Worm (Caenorhabditis elegans): ENCODE data around the gene ZK1248.15.

The ZK1248.15 gene

ce11 chrII:5835146-5835545, 3.2 kb downstream of the ZK1248.15 start:
- TF ChIP-seq peb-1 (tag; optimal IDR thresholded peaks at IDR 0.05) (no peak), alr-1 (tag; optimal IDR thresholded peaks at IDR 0.05) (no peak)

ce11 chrII:5833136-5833535, 5.2 kb downstream of the ZK1248.15 start, which contains the start of gene gtap-1:
gtap-1 (minus strand) TSS chrII:5833236.
- TF ChIP-seq nhr-25 (tag; optimal IDR thresholded peaks at IDR 0.05) (no peak), ztf-11 (tag; optimal IDR thresholded peaks at IDR 0.05) (no peak), sma-9 (GFP tag; optimal IDR thresholded peaks at IDR 0.05) (no peak), sma-9 (tag; optimal IDR thresholded peaks at IDR 0.05) (no peak), C34F6.9 (tag; optimal IDR thresholded peaks at IDR 0.05) (no peak), sem-4 (tag; optimal IDR thresholded peaks at IDR 0.05) (no peak), snpc-4 (tag; optimal IDR thresholded peaks at IDR 0.05) (no peak), nhr-129 (tag; optimal IDR thresholded peaks at IDR 0.05) (no peak), lsy-2 (tag; optimal IDR thresholded peaks at IDR 0.05) (no peak), unc-55 (GFP tag; optimal IDR thresholded peaks at IDR 0.05) (no peak), unc-62 (GFP tag; optimal IDR thresholded peaks at IDR 0.05) (no peak), F13H6.1 (tag; optimal IDR thresholded peaks at IDR 0.05) (no peak), skn-1 (tag; optimal IDR thresholded peaks at IDR 0.05) (no peak), zag-1 (tag; optimal IDR thresholded peaks at IDR 0.05) (no peak), nhr-12 (tag; optimal IDR thresholded peaks at IDR 0.05) (no peak), ZK546.5 (tag; optimal IDR thresholded peaks at IDR 0.05) (no peak), blmp-1 (tag; optimal IDR thresholded peaks at IDR 0.05; ENCODE audit: insufficient read depth) (no peak)

DNA sequence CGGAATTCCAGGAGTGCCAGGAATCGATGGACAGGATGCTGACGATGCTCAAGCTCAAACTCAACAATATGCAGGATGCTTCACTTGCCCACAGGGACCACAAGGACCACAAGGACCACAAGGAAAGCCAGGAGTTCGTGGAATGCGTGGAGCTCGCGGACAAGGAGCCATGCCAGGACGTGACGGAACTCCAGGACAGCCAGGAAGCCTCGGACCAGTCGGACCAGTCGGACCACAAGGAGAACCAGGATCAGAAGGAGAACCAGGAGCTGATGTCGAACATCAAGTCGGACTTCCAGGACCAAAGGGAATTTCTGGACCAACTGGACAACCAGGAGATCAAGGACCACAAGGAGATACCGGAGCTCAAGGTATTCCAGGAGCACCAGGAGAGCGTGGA, 7.0 kb downstream of the ZK1248.15 start:
- TF ChIP-seq alr-1 (tag; optimal IDR thresholded peaks at IDR 0.05) = no peak

DNA sequence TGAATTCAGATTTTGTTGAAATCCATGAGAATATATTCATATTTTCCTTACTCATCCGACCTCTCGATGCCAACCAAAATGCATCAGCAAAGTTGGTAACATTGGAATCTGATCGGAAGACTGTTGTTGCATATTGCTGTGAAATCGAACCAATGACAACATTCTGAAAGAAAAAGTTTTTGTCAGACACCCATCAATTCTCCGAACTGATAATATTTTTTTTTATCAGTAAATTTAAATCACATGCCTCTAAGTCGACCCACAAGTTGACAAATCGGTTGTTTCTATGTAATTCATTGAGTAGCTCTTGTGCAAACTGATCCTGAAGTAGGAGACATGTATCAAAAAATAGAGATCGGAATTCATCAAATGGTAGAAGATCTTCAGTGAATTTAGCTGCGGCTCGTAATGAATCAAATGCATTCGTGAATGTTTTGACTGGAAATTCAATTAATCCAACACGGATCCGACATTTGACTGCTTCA, 8.4 kb downstream of the ZK1248.15 start, which contains the start of gene col-74:
Gene col-74, plus strand, starts transcription at position 435 of the 485 bp plus-strand sequence.
- TF ChIP-seq skn-1 (tag; optimal IDR thresholded peaks at IDR 0.05) (no peak), fos-1 (tag; optimal IDR thresholded peaks at IDR 0.05) (peak; percentile 47)

DNA sequence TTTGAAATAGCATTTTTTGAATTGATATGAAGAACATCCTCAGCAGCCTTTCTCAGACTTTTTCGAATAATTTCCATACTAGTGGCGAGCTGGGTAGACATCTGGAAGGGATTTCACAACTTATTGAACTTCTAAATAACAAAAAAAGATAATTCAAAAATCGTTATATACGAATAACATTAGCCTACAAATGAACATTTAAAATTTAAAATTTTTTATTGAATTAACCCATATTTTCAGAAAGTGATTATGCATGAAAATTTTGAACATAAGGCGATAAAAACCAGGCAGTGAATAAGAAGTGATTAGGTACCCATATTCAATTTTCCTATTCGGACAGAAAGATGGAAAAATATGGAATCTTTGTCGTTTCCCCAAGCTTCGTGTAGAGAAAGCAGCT, 9.9 kb downstream of the ZK1248.15 start, which contains the start of gene ZK1248.11:
Gene ZK1248.11, minus strand, starts transcription at position 101 of the 400 bp plus-strand sequence.
- TF ChIP-seq R02D3.7 (tag; optimal IDR thresholded peaks at IDR 0.05) = no peak
- TF ChIP-seq egl-27 (tag; optimal IDR thresholded peaks at IDR 0.05) = no peak
- TF ChIP-seq nhr-21 (tag; optimal IDR thresholded peaks at IDR 0.05) = no peak
- no peak for TF ChIP-seq unc-55 (GFP tag; optimal IDR thresholded peaks at IDR 0.05)
- no peak for TF ChIP-seq lsy-2 (tag; optimal IDR thresholded peaks at IDR 0.05)
- TF ChIP-seq nhr-129 (tag; optimal IDR thresholded peaks at IDR 0.05) = no peak
- no peak for TF ChIP-seq sem-4 (tag; optimal IDR thresholded peaks at IDR 0.05)
- TF ChIP-seq alr-1 (tag; optimal IDR thresholded peaks at IDR 0.05) = no peak
- no peak for TF ChIP-seq zag-1 (tag; optimal IDR thresholded peaks at IDR 0.05)
- TF ChIP-seq gmeb-1 (tag; optimal IDR thresholded peaks at IDR 0.05) = no peak
- no peak for TF ChIP-seq ceh-82 (tag; optimal IDR thresholded peaks at IDR 0.05)
- TF ChIP-seq nhr-237 (tag; optimal IDR thresholded peaks at IDR 0.05) = no peak

- TF ChIP-seq nhr-129 (tag; optimal IDR thresholded peaks at IDR 0.05) = no peak
- no peak for TF ChIP-seq gmeb-1 (tag; optimal IDR thresholded peaks at IDR 0.05)
- no peak for TF ChIP-seq R02D3.7 (tag; optimal IDR thresholded peaks at IDR 0.05)
- no peak for TF ChIP-seq nhr-6 (tag; optimal IDR thresholded peaks at IDR 0.05)
- TF ChIP-seq unc-62 (GFP tag; optimal IDR thresholded peaks at IDR 0.05) = no peak
- no peak for TF ChIP-seq F13H6.1 (tag; optimal IDR thresholded peaks at IDR 0.05)
- no peak for TF ChIP-seq lsy-2 (tag; optimal IDR thresholded peaks at IDR 0.05)
- no peak for TF ChIP-seq sma-9 (GFP tag; optimal IDR thresholded peaks at IDR 0.05)
- no peak for TF ChIP-seq sma-9 (tag; optimal IDR thresholded peaks at IDR 0.05)
- no peak for TF ChIP-seq crh-2 (tag; optimal IDR thresholded peaks at IDR 0.05)
- no peak for TF ChIP-seq lin-39 (tag; optimal IDR thresholded peaks at IDR 0.05)
- no peak for TF ChIP-seq zag-1 (tag; optimal IDR thresholded peaks at IDR 0.05)
- no peak for TF ChIP-seq egl-27 (tag; optimal IDR thresholded peaks at IDR 0.05)
- TF ChIP-seq C34F6.9 (tag; optimal IDR thresholded peaks at IDR 0.05) = no peak
- TF ChIP-seq sma-3 (GFP tag; optimal IDR thresholded peaks at IDR 0.05) = peak; percentile 8
- TF ChIP-seq nhr-25 (tag; optimal IDR thresholded peaks at IDR 0.05) = no peak
- peak; percentile 26 for TF ChIP-seq blmp-1 (tag; optimal IDR thresholded peaks at IDR 0.05; ENCODE audit: insufficient read depth)
Measured at ce11 chrII:5827364-5827763, 11.0 kb downstream of the ZK1248.15 start, which contains the start of gene tbc-2. tbc-2 (minus strand) TSS chrII:5827443.
